Worm (Caenorhabditis elegans): Measurements from ENCODE around the gene ZK105.12.

DNA sequence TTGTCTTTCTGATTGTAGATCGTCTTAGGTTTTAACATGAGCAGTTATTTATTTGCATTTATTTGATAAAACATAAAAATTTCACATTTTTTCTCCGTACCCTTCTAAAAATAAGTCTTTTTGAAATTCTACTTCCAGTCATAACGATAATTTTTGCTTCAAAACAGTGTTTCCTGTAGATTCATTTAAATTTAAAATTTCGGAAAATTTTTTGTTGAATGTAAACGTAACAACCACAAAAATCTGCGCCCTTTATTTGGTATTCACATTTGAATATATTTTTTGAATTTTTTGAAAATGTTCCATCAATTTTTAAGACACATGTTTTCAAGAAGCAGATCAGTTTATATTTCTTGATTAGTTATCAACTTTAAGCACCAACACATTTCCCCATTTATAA is 29.5 kb upstream of the ZK105.12 start:
- TF ChIP-seq nhr-28 (tag; optimal IDR thresholded peaks at IDR 0.05): no peak
- TF ChIP-seq unc-62 (GFP tag; optimal IDR thresholded peaks at IDR 0.05 in 1 of 2): no peak
- no peak for TF ChIP-seq unc-62 (tag; optimal IDR thresholded peaks at IDR 0.05)
- no peak for TF ChIP-seq ceh-28 (tag; optimal IDR thresholded peaks at IDR 0.05)
- TF ChIP-seq nhr-237 (tag; optimal IDR thresholded peaks at IDR 0.05): no peak
- no peak for TF ChIP-seq attf-4 (tag; optimal IDR thresholded peaks at IDR 0.05)
- no peak for TF ChIP-seq ceh-82 (tag; optimal IDR thresholded peaks at IDR 0.05)

Measured in whole organism, L4 larva.